Worm (Caenorhabditis elegans) whole organism, L4/young adult: ENCODE data around the gene Y39A1A.20.

Experiments used
- W03F9.2 ChIP-seq: fragments of 150-350 bp; optimal IDR thresholded peaks from 2 replicates; lab custom pipeline; 2014; ENCODE audit warnings: missing biosample characterization, missing genetic modification characterization
- him-1 ChIP-seq: sonication (generic microtip); optimal IDR thresholded peaks from 2 replicates; lab custom pipeline; 2016; ENCODE audit warnings: missing genotype, missing genetic modification reagents, missing genetic modification characterization, missing compliant biosample characterization

DNA sequence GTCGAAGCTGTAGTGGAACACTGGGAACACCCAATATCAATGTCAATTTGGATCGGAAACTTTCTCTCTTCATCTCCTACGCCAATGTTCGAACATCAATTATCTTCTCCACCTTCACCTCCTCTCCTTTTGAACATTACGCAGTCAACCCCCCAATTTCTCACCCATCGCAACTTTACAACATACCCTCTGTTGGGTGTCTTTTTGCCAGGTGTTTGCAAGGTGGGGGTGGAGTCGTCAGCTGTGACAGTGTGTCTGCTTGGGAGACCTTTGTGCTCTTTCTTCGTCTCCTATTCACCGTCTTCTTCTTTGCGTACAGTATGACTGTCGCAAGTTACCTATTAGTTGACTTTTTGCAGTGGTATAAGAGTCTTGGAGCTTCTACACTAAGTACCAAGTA, 33.7 kb downstream of the Y39A1A.20 start:
- no peak for TF ChIP-seq W03F9.2 (tag; lab: Kevin White, UChicago)
- TF ChIP-seq him-1 (tag; lab: Kevin White, UChicago) = no peak
